Fruit fly (Drosophila melanogaster) whole organism, embryonic: ENCODE data around the gene CG31735.

Source experiments
- CG10147 ChIP-seq: fragments of 200-800 bp; sonication (Bioruptor generic); optimal IDR thresholded peaks from 2 replicates; lab custom pipeline; 2019; ENCODE audit warnings: missing biosample characterization, mild to moderate bottlenecking, missing genetic modification characterization, moderate library complexity
- CG10462 ChIP-seq: fragments of 200-800 bp; sonication (Bioruptor generic); optimal IDR thresholded peaks from 2 replicates; lab custom pipeline; 2016; ENCODE audit warnings: missing biosample characterization, missing genetic modification characterization
- CG10959 ChIP-seq: fragments of 200-800 bp; sonication (Bioruptor generic); IDR thresholded peaks from 2 replicates; pipeline ENCODE4 v1.3.6; 2022; ENCODE audit warnings: missing biosample characterization, missing genetic modification characterization
- CG12391 ChIP-seq: fragments of 200-800 bp; sonication (Bioruptor generic); optimal IDR thresholded peaks from 3 replicates; lab custom pipeline; 2018; ENCODE audit warnings: missing biosample characterization, mild to moderate bottlenecking, missing genetic modification characterization, moderate library complexity
- CG13123 ChIP-seq: fragments of 200-800 bp; sonication (Bioruptor generic); optimal IDR thresholded peaks from 2 replicates; lab custom pipeline; 2016; ENCODE audit warnings: missing biosample characterization, missing genetic modification characterization
- CG14441 ChIP-seq: fragments of 200-800 bp; sonication (Bioruptor generic); IDR thresholded peaks from 2 replicates; pipeline ENCODE4 v1.3.6; 2022; ENCODE audit warnings: missing biosample characterization, missing genetic modification characterization
- CG17328 ChIP-seq: fragments of 200-800 bp; sonication (Bioruptor generic); IDR thresholded peaks from 2 replicates; pipeline ENCODE4 v1.3.6; 2022; ENCODE audit warnings: missing biosample characterization, missing genetic modification characterization
- CG18262 ChIP-seq: fragments of 200-800 bp; optimal IDR thresholded peaks from 3 replicates; lab custom pipeline; 2019; ENCODE audit warnings: missing biosample characterization, mild to moderate bottlenecking, missing genetic modification characterization, moderate library complexity
- CG18619 ChIP-seq: fragments of 200-800 bp; sonication (Bioruptor generic); optimal IDR thresholded peaks from 3 replicates; lab custom pipeline; 2017; ENCODE audit warnings: missing biosample characterization, mild to moderate bottlenecking, missing genetic modification characterization
- CG2202 ChIP-seq: fragments of 200-800 bp; sonication (Bioruptor generic); optimal IDR thresholded peaks from 2 replicates; lab custom pipeline; 2018; ENCODE audit warnings: missing biosample characterization, mild to moderate bottlenecking, missing genetic modification characterization
- CG30431 ChIP-seq: fragments of 200-800 bp; sonication (Bioruptor generic); optimal IDR thresholded peaks from 2 replicates; lab custom pipeline; 2017; ENCODE audit warnings: missing biosample characterization, missing genetic modification characterization
- CG31388 ChIP-seq: fragments of 200-800 bp; sonication (Bioruptor generic); optimal IDR thresholded peaks from 2 replicates; lab custom pipeline; 2016; ENCODE audit warnings: missing biosample characterization, missing genetic modification characterization
- CG32767 ChIP-seq: fragments of 200-800 bp; sonication (Bioruptor generic); IDR thresholded peaks from 2 replicates; pipeline ENCODE4 v1.3.6; 2022; ENCODE audit warnings: missing biosample characterization, missing genetic modification characterization
- CG33213 ChIP-seq: fragments of 200-800 bp; sonication (Bioruptor generic); optimal IDR thresholded peaks from 3 replicates; lab custom pipeline; 2016; ENCODE audit warnings: missing biosample characterization, missing genetic modification characterization
- CG33557 ChIP-seq: fragments of 200-800 bp; sonication (Bioruptor generic); optimal IDR thresholded peaks from 2 replicates; lab custom pipeline; 2019; ENCODE audit warnings: missing biosample characterization, mild to moderate bottlenecking, missing genetic modification characterization, moderate library complexity
- CG4328 ChIP-seq: fragments of 200-800 bp; sonication (Bioruptor generic); optimal IDR thresholded peaks from 3 replicates; lab custom pipeline; 2017; ENCODE audit warnings: missing biosample characterization, missing genetic modification reagents, missing genetic modification characterization
- CG6654 ChIP-seq: fragments of 200-800 bp; sonication (Bioruptor generic); optimal IDR thresholded peaks from 2 replicates; lab custom pipeline; 2017; ENCODE audit warnings: missing biosample characterization, mild to moderate bottlenecking, missing genetic modification characterization
- CG6683 ChIP-seq: fragments of 200-800 bp; sonication (Bioruptor generic); optimal IDR thresholded peaks from 2 replicates; lab custom pipeline; 2017; ENCODE audit warnings: missing biosample characterization, mild to moderate bottlenecking, missing genetic modification characterization, missing genetic modification reagents
- CG7357 ChIP-seq: fragments of 200-800 bp; sonication (Bioruptor generic); IDR thresholded peaks from 3 replicates; pipeline ENCODE4 v1.3.6; 2022; ENCODE audit warnings: missing biosample characterization, missing genetic modification characterization
- CG7928 ChIP-seq: fragments of 200-800 bp; sonication (Bioruptor generic); optimal IDR thresholded peaks from 2 replicates; lab custom pipeline; 2017; ENCODE audit warnings: missing biosample characterization, mild to moderate bottlenecking, missing genetic modification characterization
- CG8388 ChIP-seq: fragments of 200-800 bp; sonication (Bioruptor generic); optimal IDR thresholded peaks from 2 replicates; lab custom pipeline; 2019; ENCODE audit warnings: missing biosample characterization, mild to moderate bottlenecking, missing genetic modification characterization, moderate library complexity
- CG9437 ChIP-seq: fragments of 200-800 bp; sonication (Bioruptor generic); optimal IDR thresholded peaks from 2 replicates; lab custom pipeline; 2018; ENCODE audit warnings: missing biosample characterization, mild to moderate bottlenecking, missing genetic modification characterization
- CG9727 ChIP-seq: fragments of 200-800 bp; sonication (Bioruptor generic); optimal IDR thresholded peaks from 3 replicates; lab custom pipeline; 2017; ENCODE audit warnings: missing biosample characterization, mild to moderate bottlenecking, missing genetic modification characterization
- CG9876 ChIP-seq: fragments of 200-800 bp; sonication (Bioruptor generic); optimal IDR thresholded peaks from 2 replicates; lab custom pipeline; 2016; ENCODE audit warnings: missing biosample characterization, missing genetic modification characterization
- CHES-1-like ChIP-seq: fragments of 200-800 bp; sonication (Bioruptor generic); optimal IDR thresholded peaks from 2 replicates; lab custom pipeline; 2016; ENCODE audit warnings: missing biosample characterization, missing genetic modification characterization
- Dbx ChIP-seq: fragments of 200-800 bp; sonication (Bioruptor generic); IDR thresholded peaks from 3 replicates; pipeline ENCODE4 v1.3.6; 2022; ENCODE audit warnings: missing biosample characterization, missing genetic modification characterization
- Hey ChIP-seq: fragments of 200-800 bp; sonication (Bioruptor generic); optimal IDR thresholded peaks from 3 replicates; lab custom pipeline; 2018; ENCODE audit warnings: missing biosample characterization, mild to moderate bottlenecking, missing genetic modification characterization
- Hr51 ChIP-seq, 2 experiments: fragments of 200-800 bp; sonication (Bioruptor generic); optimal IDR thresholded peaks; 2 replicates in 1 of 2; 3 replicates in 1 of 2; lab custom pipeline; 2016 to 2018; ENCODE audit warnings: missing biosample characterization in 2 of 2, missing genetic modification characterization in 2 of 2, mild to moderate bottlenecking in 1 of 2, moderate library complexity in 1 of 2
- Hsf ChIP-seq: fragments of 200-800 bp; sonication (Bioruptor generic); optimal IDR thresholded peaks from 3 replicates; lab custom pipeline; 2016; ENCODE audit warnings: missing biosample characterization, missing genetic modification characterization
- MESR4 ChIP-seq: fragments of 200-800 bp; sonication (Bioruptor generic); optimal IDR thresholded peaks from 2 replicates; lab custom pipeline; 2018; ENCODE audit warnings: missing biosample characterization, mild to moderate bottlenecking, missing genetic modification characterization, moderate library complexity
- NK7.1 ChIP-seq: fragments of 200-800 bp; sonication (Bioruptor generic); optimal IDR thresholded peaks from 3 replicates; lab custom pipeline; 2016; ENCODE audit warnings: missing biosample characterization, missing genetic modification characterization
- PHDP ChIP-seq: fragments of 200-800 bp; sonication (Bioruptor generic); optimal IDR thresholded peaks from 3 replicates; lab custom pipeline; 2018; ENCODE audit warnings: missing biosample characterization, mild to moderate bottlenecking, missing genetic modification characterization, moderate library complexity
- Rx ChIP-seq: fragments of 200-800 bp; sonication (Bioruptor generic); IDR thresholded peaks from 2 replicates; pipeline ENCODE4 v1.3.6; 2022; ENCODE audit warnings: missing biosample characterization, missing genetic modification characterization
- Sry-δ ChIP-seq: fragments of 200-800 bp; sonication (Bioruptor generic); optimal IDR thresholded peaks from 2 replicates; lab custom pipeline; 2016; ENCODE audit warnings: missing biosample characterization, missing genetic modification characterization
- ash1 ChIP-seq: fragments of 200-800 bp; sonication (Bioruptor generic); optimal IDR thresholded peaks from 2 replicates; lab custom pipeline; 2018; ENCODE audit warnings: missing biosample characterization, mild to moderate bottlenecking, missing genetic modification characterization
- bcd ChIP-seq: fragments of 200-800 bp; sonication (Bioruptor generic); optimal IDR thresholded peaks from 2 replicates; lab custom pipeline; 2017; ENCODE audit warnings: missing biosample characterization, mild to moderate bottlenecking, missing genetic modification characterization
- chif ChIP-seq, 2 experiments: fragments of 200-800 bp; sonication (Bioruptor generic); optimal IDR thresholded peaks; 3 replicates each; lab custom pipeline; 2016; ENCODE audit warnings: missing biosample characterization in 2 of 2, missing genetic modification characterization in 2 of 2
- croc ChIP-seq: fragments of 200-800 bp; sonication (Bioruptor generic); conservative IDR thresholded peaks from 3 replicates; pipeline ENCODE4 v1.3.6; 2022; ENCODE audit warnings: missing biosample characterization, missing genetic modification characterization
- gcm ChIP-seq: fragments of 200-800 bp; sonication (Bioruptor generic); optimal IDR thresholded peaks from 2 replicates; lab custom pipeline; 2019; ENCODE audit warnings: missing biosample characterization, mild to moderate bottlenecking, missing genetic modification characterization, moderate library complexity
- gsb ChIP-seq: fragments of 200-800 bp; sonication (Bioruptor generic); IDR thresholded peaks from 2 replicates; pipeline ENCODE4 v1.3.6; 2022; ENCODE audit warnings: missing biosample characterization, missing genetic modification characterization
- her ChIP-seq: fragments of 200-800 bp; sonication (Bioruptor generic); optimal IDR thresholded peaks from 2 replicates; lab custom pipeline; 2016; ENCODE audit warnings: missing biosample characterization, missing genetic modification characterization
- lov ChIP-seq, 2 experiments: fragments of 200-800 bp in 1 of 2; fragments of >200 bp in 1 of 2; sonication (Bioruptor generic) in 1 of 2; IDR thresholded peaks in 1 of 2; optimal IDR thresholded peaks in 1 of 2; 2 replicates in 1 of 2; 3 replicates in 1 of 2; pipeline versions ENCODE4 v1.3.6 to Lab custom; 2017 to 2022; ENCODE audit warnings: missing biosample characterization in 1 of 2, missing genetic modification characterization in 1 of 2
- p53 ChIP-seq: fragments of 200-800 bp; sonication (Bioruptor generic); optimal IDR thresholded peaks from 2 replicates; lab custom pipeline; 2016; ENCODE audit warnings: missing biosample characterization, missing genetic modification characterization
- scrt ChIP-seq: fragments of 200-800 bp; sonication (Bioruptor generic); optimal IDR thresholded peaks from 2 replicates; lab custom pipeline; 2018; ENCODE audit warnings: missing biosample characterization, mild to moderate bottlenecking, missing genetic modification characterization, moderate library complexity
- sens ChIP-seq: fragments of 200-800 bp; sonication (Bioruptor generic); peaks from one replicate; lab custom pipeline; 2016; ENCODE audit warnings: missing biosample characterization, missing genetic modification characterization
- shn ChIP-seq: fragments of 200-800 bp; sonication (Bioruptor generic); optimal IDR thresholded peaks from 3 replicates; lab custom pipeline; 2016; ENCODE audit warnings: missing biosample characterization, missing genetic modification characterization
- ssp ChIP-seq: fragments of 200-800 bp; sonication (Bioruptor generic); IDR thresholded peaks from 2 replicates; pipeline ENCODE4 v1.3.6; 2022; ENCODE audit warnings: missing biosample characterization, missing genetic modification characterization
- tup ChIP-seq: fragments of 200-800 bp; sonication (Bioruptor generic); optimal IDR thresholded peaks from 2 replicates; lab custom pipeline; 2016; ENCODE audit warnings: missing biosample characterization, mild to moderate bottlenecking, missing genetic modification characterization, moderate library complexity
- zen ChIP-seq: fragments of 200-800 bp; sonication (Bioruptor generic); optimal IDR thresholded peaks from 3 replicates; lab custom pipeline; 2018; ENCODE audit warnings: missing biosample characterization, mild to moderate bottlenecking, missing genetic modification characterization, moderate library complexity

The CG31735 gene

dm6 chr2L:15910937-15911590 is 15.8 kb downstream of the CG31735 start (continued):
- TF ChIP-seq CG2202 (tag; lab: Kevin White, UChicago) (peak; percentile 94), Hsf (GFP tag; lab: Kevin White, UChicago) (peak; percentile 96), sens (GFP tag; lab: Kevin White, UChicago) (peak; percentile 99), CG17328 (peak; percentile 97), Hey (tag; lab: Kevin White, UChicago) (peak; percentile 2), CG10462 (peak; percentile 95), CG10959 (GFP tag; lab: Robert Waterston, UW) (peak; percentile 83), CG18262 (peak; percentile 97), CG32767 (peak; percentile 97), PHDP (tag; lab: Kevin White, UChicago) (peak; percentile 97), tup (GFP tag; lab: Kevin White, UChicago) (peak; percentile 84), CG18619 (peak; percentile 97), p53 (GFP tag; lab: Kevin White, UChicago) (peak; percentile 91), Rx (GFP tag; lab: Robert Waterston, UW) (peak; percentile 89), CG7357 (GFP tag; lab: Robert Waterston, UW) (peak; percentile 89), CG33557 (GFP tag; lab: Kevin White, UChicago) (peak; percentile 90), CG13123 (GFP tag; lab: Kevin White, UChicago) (peak; percentile 94), gcm (GFP tag; lab: Kevin White, UChicago) (peak; percentile 95), CG14441 (peak; percentile 96), her (peak; percentile 94), CG31388 (GFP tag; lab: Kevin White, UChicago) (peak; percentile 75), CG7928 (GFP tag; lab: Kevin White, UChicago) (peak; percentile 39), CG9876 (GFP tag; lab: Kevin White, UChicago) (peak; percentile 85), MESR4 (GFP tag; lab: Kevin White, UChicago) (peak; percentile 47), CHES-1-like (GFP tag; lab: Kevin White, UChicago) (peak; percentile 91), bcd (GFP tag; lab: Kevin White, UChicago) (peak; percentile 94), CG30431 (GFP tag; lab: Kevin White, UChicago) (peak; percentile 94), CG9437 (GFP tag; lab: Kevin White, UChicago) (peak; percentile 91), CG12391 (tag; lab: Kevin White, UChicago) (peak; percentile 97), shn (GFP tag; lab: Kevin White, UChicago) (peak; percentile 93), CG33213 (GFP tag; lab: Kevin White, UChicago) (peak; percentile 94), zen (tag; lab: Kevin White, UChicago) (peak; percentile 87), CG10147 (GFP tag; lab: Kevin White, UChicago) (peak; percentile 83), CG9727 (GFP tag; lab: Kevin White, UChicago) (peak; percentile 90), gsb (GFP tag; lab: Robert Waterston, UW) (peak; percentile 93), chif (GFP tag; optimal IDR thresholded peaks at IDR 0.05; lab: Kevin White, UChicago) (peak; percentile 95 to 97), CG6654 (GFP tag; lab: Kevin White, UChicago) (peak; percentile 87), ash1 (GFP tag; lab: Kevin White, UChicago) (no peak), CG6683 (GFP tag; lab: Kevin White, UChicago) (peak; percentile 82), CG8388 (peak; percentile 98), ssp (GFP tag; lab: Robert Waterston, UW) (peak; percentile 87), Sry-δ (peak; percentile 61), Hr51 (GFP tag; optimal IDR thresholded peaks at IDR 0.05; lab: Kevin White, UChicago) (peak; percentile 93 to 99), lov (optimal IDR thresholded peaks at IDR 0.05; lab: Kevin White, UChicago) (no peak), lov (GFP tag; IDR thresholded peaks at IDR 0.05; lab: Robert Waterston, UW) (peak; percentile 87; the same call in 2 of the 3 replicates), NK7.1 (GFP tag; lab: Kevin White, UChicago) (peak; percentile 93), croc (GFP tag; lab: Robert Waterston, UW) (peak; percentile 93), scrt (GFP tag; lab: Kevin White, UChicago) (peak; percentile 78), Dbx (GFP tag; lab: Robert Waterston, UW) (peak; percentile 86), CG4328 (GFP tag; lab: Kevin White, UChicago) (peak; percentile 91)
